Worm (Caenorhabditis elegans): Measurements from ENCODE around the gene srh-68.

ce11 chrII:12506511-12506910, 627 bp upstream of the srh-68 start:
- no peak for TF ChIP-seq dao-5 (tag; optimal IDR thresholded peaks at IDR 0.05)
- no peak for TF ChIP-seq him-1 (tag; optimal IDR thresholded peaks at IDR 0.05)
